Fruit fly (Drosophila melanogaster): ENCODE data around the gene ProtA.
"Not testable (repeated sequence)": the region's sequence is repeated elsewhere in the genome, so short reads cannot be mapped to it uniquely, and the experiment has no call there.

Gene ProtA

dm6 chr2L:14887530-14887929 lies 6.1 kb upstream of the ProtA start (continued):
- TF ChIP-seq Ptx1 (GFP tag; IDR thresholded peaks at IDR 0.05) (peak; percentile 46; the same call in 1 of the 2 replicates), CG11504 (tag; optimal IDR thresholded peaks at IDR 0.05) (peak; percentile 14), CG7963 (GFP tag; IDR thresholded peaks at IDR 0.05; ENCODE audit: partially characterized antibody) (no peak), CG7372 (GFP tag; IDR thresholded peaks at IDR 0.05) (no peak), Sry-δ (GFP tag; optimal IDR thresholded peaks at IDR 0.05) (no peak), CG31388 (GFP tag; optimal IDR thresholded peaks at IDR 0.05) (no peak), org-1 (GFP tag; optimal IDR thresholded peaks at IDR 0.05) (no peak), ken (GFP tag; IDR thresholded peaks at IDR 0.05) (no peak), CG10979 (tag; optimal IDR thresholded peaks at IDR 0.05) (no peak)

- not testable (repeated sequence) for TF ChIP-seq D19B (GFP tag; optimal IDR thresholded peaks at IDR 0.05); CG9817 (tag; optimal IDR thresholded peaks at IDR 0.05); Sox102F (GFP tag; optimal IDR thresholded peaks at IDR 0.05)
Observed at dm6 chr2L:14883621-14884020, 2.2 kb upstream of the ProtA start, which contains the start of gene ProtB. TSS of gene ProtB (minus strand) at chr2L:14883721.

- no peak for TF ChIP-seq CG1529 (GFP tag; optimal IDR thresholded peaks at IDR 0.05)
- TF ChIP-seq ERR (GFP tag; optimal IDR thresholded peaks at IDR 0.05), result no peak
- no peak for TF ChIP-seq CG14710 (tag; optimal IDR thresholded peaks at IDR 0.05)
Observed at dm6 chr2L:14876233-14876632, 5.2 kb downstream of the ProtA start, which contains the start of gene CG15278. TSS of gene CG15278 (minus strand) at chr2L:14876333.

- TF ChIP-seq ems (GFP tag; optimal IDR thresholded peaks at IDR 0.05) (no peak), H15 (GFP tag; IDR thresholded peaks at IDR 0.05) (no peak), sens (GFP tag) (peak; percentile 4), CG10366 (GFP tag; IDR thresholded peaks at IDR 0.05) (no peak), Ets65A (GFP tag) (peak; percentile 18), sob (GFP tag; IDR thresholded peaks at IDR 0.05) (no peak), gem (tag; optimal IDR thresholded peaks at IDR 0.05) (no peak), prd (optimal IDR thresholded peaks at IDR 0.05) (no peak), prd (GFP tag; IDR thresholded peaks at IDR 0.05) (no peak)
Observed at dm6 chr2L:14871922-14872321, 9.5 kb downstream of the ProtA start, which contains the start of gene CG4480. TSS of gene CG4480 (minus strand) at chr2L:14872022.

- TF ChIP-seq stc (GFP tag; IDR thresholded peaks at IDR 0.05) (no peak), cad (GFP tag; optimal IDR thresholded peaks at IDR 0.05) (peak; percentile 29), HLH4C (GFP tag; IDR thresholded peaks at IDR 0.05; ENCODE audit: partially characterized antibody) (0 out of 3 replicates have a peak, but pooled peaks have one; percentile 20), H2.0 (GFP tag; IDR thresholded peaks at IDR 0.05) (no peak), gro (GFP tag; optimal IDR thresholded peaks at IDR 0.05) (no peak), CG4404 (GFP tag; IDR thresholded peaks at IDR 0.05) (no peak), CG9817 (tag; optimal IDR thresholded peaks at IDR 0.05) (no peak), Dad (GFP tag; optimal IDR thresholded peaks at IDR 0.05) (no peak), Jarid2 (GFP tag; optimal IDR thresholded peaks at IDR 0.05) (peak; percentile 39), disco-r (GFP tag; optimal IDR thresholded peaks at IDR 0.05) (no peak), Taf1 (GFP tag; IDR thresholded peaks at IDR 0.05) (no peak), Optix (GFP tag; IDR thresholded peaks at IDR 0.05) (no peak), CG12769 (tag; optimal IDR thresholded peaks at IDR 0.05) (peak; percentile 78), CG31388 (GFP tag; optimal IDR thresholded peaks at IDR 0.05) (no peak), pan (optimal IDR thresholded peaks at IDR 0.05) (no peak), pan (GFP tag; optimal IDR thresholded peaks at IDR 0.05 in 1 of 2, IDR thresholded peaks at IDR 0.05 in 1 of 2) (no peak), fd64A (GFP tag; optimal IDR thresholded peaks at IDR 0.05) (no peak), CG6654 (GFP tag; optimal IDR thresholded peaks at IDR 0.05) (peak; percentile 98), stwl (tag; optimal IDR thresholded peaks at IDR 0.05) (peak; percentile 32), lola (GFP tag; optimal IDR thresholded peaks at IDR 0.05) (no peak), tgo (GFP tag; IDR thresholded peaks at IDR 0.05) (no peak), knrl (GFP tag; IDR thresholded peaks at IDR 0.05; ENCODE audit: partially characterized antibody) (0 out of 3 replicates have a peak, but pooled peaks have one; percentile 26), crol (GFP tag; IDR thresholded peaks at IDR 0.05) (no peak), aop (GFP tag; IDR thresholded peaks at IDR 0.05) (no peak)
Observed at dm6 chr2L:14851678-14852077, 29.8 kb downstream of the ProtA start, which contains the start of gene CG15279. TSS of gene CG15279 (minus strand) at chr2L:14851749.
